Fruit fly (Drosophila melanogaster): ENCODE measurements around the gene st.

- no peak for TF ChIP-seq tj (GFP tag; optimal IDR thresholded peaks at IDR 0.05)
- no peak for TF ChIP-seq toe (GFP tag; optimal IDR thresholded peaks at IDR 0.05)
- TF ChIP-seq Hr96 (GFP tag; optimal IDR thresholded peaks at IDR 0.05), result no peak
- TF ChIP-seq CG5204 (GFP tag; optimal IDR thresholded peaks at IDR 0.05), result no peak
- no peak for TF ChIP-seq kay (GFP tag; ENCODE audit: borderline replicate concordance)
- no peak for TF ChIP-seq Mnt (GFP tag; optimal IDR thresholded peaks at IDR 0.05)
- TF ChIP-seq ovo (GFP tag; optimal IDR thresholded peaks at IDR 0.05), result no peak
- TF ChIP-seq CG14711 (tag; optimal IDR thresholded peaks at IDR 0.05), result no peak
- TF ChIP-seq bab1 (GFP tag; optimal IDR thresholded peaks at IDR 0.05), result no peak
- TF ChIP-seq CG11617 (GFP tag; optimal IDR thresholded peaks at IDR 0.05), result no peak
- TF ChIP-seq cic (GFP tag; optimal IDR thresholded peaks at IDR 0.05), result no peak
- TF ChIP-seq CG7045 (GFP tag; optimal IDR thresholded peaks at IDR 0.05), result no peak
These were observed 33.6 kb upstream of the st start for dm6 chr3L:16463846-16464245.

Measured in whole organism, adult.